Worm (Caenorhabditis elegans) whole organism, L3 larva: ENCODE measurements around the gene srbc-13.

Source experiments
- elt-2 ChIP-seq: sonication (generic microtip); optimal IDR thresholded peaks from 2 replicates; lab custom pipeline; 2016; ENCODE audit warnings: missing genetic modification reagents, mild to moderate bottlenecking, missing genetic modification characterization, missing compliant biosample characterization
- fkh-10 ChIP-seq: sonication (generic microtip); optimal IDR thresholded peaks from 2 replicates; lab custom pipeline; 2017; ENCODE audit warnings: missing biosample characterization, missing genetic modification reagents, missing genetic modification characterization
- lin-39 ChIP-seq: fragments of 150-350 bp; optimal IDR thresholded peaks from 2 replicates; lab custom pipeline; 2018; ENCODE audit warnings: missing biosample characterization, missing genetic modification reagents, missing genetic modification characterization
- nfya-1 ChIP-seq: sonication (generic microtip); optimal IDR thresholded peaks from 2 replicates; lab custom pipeline; 2017; ENCODE audit warnings: missing genetic modification characterization, mild to moderate bottlenecking, missing compliant biosample characterization, antibody characterized with exemption, moderate library complexity; ENCODE audit not compliant: insufficient read depth
- nhr-11 ChIP-seq: fragments of 150-350 bp; optimal IDR thresholded peaks from 2 replicates; lab custom pipeline; 2014; ENCODE audit warnings: missing biosample characterization, missing genetic modification characterization
- sea-2 ChIP-seq: fragments of 150-350 bp; sonication (generic microtip); optimal IDR thresholded peaks from 4 replicates; lab custom pipeline; 2014; ENCODE audit warnings: missing biosample characterization, missing genetic modification reagents, missing genetic modification characterization

- TF ChIP-seq sea-2 (GFP tag; lab: Kevin White, UChicago) (no peak), lin-39 (no peak), elt-2 (no peak), nhr-11 (no peak), fkh-10 (GFP tag; lab: Kevin White, UChicago) (no peak), nfya-1 (tag; lab: Kevin White, UChicago) (no peak)
These were observed 43.1 kb upstream of the srbc-13 start, which contains the start of gene nhr-270 for ce11 chrV:804485-804884.
